Fruit fly (Drosophila melanogaster) S2 (cell line): Measurements from ENCODE around the gene bc10.

ENCODE experiments used
- CG8478 ChIP-seq: fragments of >200 bp; optimal IDR thresholded peaks from 2 replicates; lab custom pipeline; 2018
- CTCF ChIP-seq, 2 experiments: fragments of >200 bp; optimal IDR thresholded peaks; 2 replicates each; lab custom pipeline; 2018

dm6 chr3L:5553717-5554116 lies 11.3 kb upstream of the bc10 start:
- no peak for TF ChIP-seq CG8478 (lab: Kevin White, UChicago)
- no peak for TF ChIP-seq CTCF (optimal IDR thresholded peaks at IDR 0.05; lab: Kevin White, UChicago)
